Fruit fly (Drosophila melanogaster): ENCODE measurements around the gene CG43342.

- TF ChIP-seq CG10348 (GFP tag; IDR thresholded peaks at IDR 0.05), result no peak
- TF ChIP-seq Ets98B (GFP tag; IDR thresholded peaks at IDR 0.05), result peak; percentile 69
- TF ChIP-seq CG8301 (tag; optimal IDR thresholded peaks at IDR 0.05), result peak; percentile 85
- no peak for TF ChIP-seq Snoo (tag; optimal IDR thresholded peaks at IDR 0.05)
- TF ChIP-seq rn (GFP tag; IDR thresholded peaks at IDR 0.05), result no peak
- no peak for TF ChIP-seq CG15710 (tag; optimal IDR thresholded peaks at IDR 0.05)
- no peak for TF ChIP-seq CG13204 (GFP tag; optimal IDR thresholded peaks at IDR 0.05)
- TF ChIP-seq CG34367 (tag; optimal IDR thresholded peaks at IDR 0.05), result no peak
- peak; percentile 23 for TF ChIP-seq CG8159 (tag; optimal IDR thresholded peaks at IDR 0.05)
- TF ChIP-seq CG17806 (tag; optimal IDR thresholded peaks at IDR 0.05), result no peak
- TF ChIP-seq CG12605 (GFP tag; IDR thresholded peaks at IDR 0.05), result no peak
- TF ChIP-seq fd96Ca (GFP tag; IDR thresholded peaks at IDR 0.05), result no peak
These were observed 19.1 kb downstream of the CG43342 start for dm6 chr3R:22400246-22400645.
